Fruit fly (Drosophila melanogaster): ENCODE measurements around the gene CG9231.

CG9231 gene

DNA sequence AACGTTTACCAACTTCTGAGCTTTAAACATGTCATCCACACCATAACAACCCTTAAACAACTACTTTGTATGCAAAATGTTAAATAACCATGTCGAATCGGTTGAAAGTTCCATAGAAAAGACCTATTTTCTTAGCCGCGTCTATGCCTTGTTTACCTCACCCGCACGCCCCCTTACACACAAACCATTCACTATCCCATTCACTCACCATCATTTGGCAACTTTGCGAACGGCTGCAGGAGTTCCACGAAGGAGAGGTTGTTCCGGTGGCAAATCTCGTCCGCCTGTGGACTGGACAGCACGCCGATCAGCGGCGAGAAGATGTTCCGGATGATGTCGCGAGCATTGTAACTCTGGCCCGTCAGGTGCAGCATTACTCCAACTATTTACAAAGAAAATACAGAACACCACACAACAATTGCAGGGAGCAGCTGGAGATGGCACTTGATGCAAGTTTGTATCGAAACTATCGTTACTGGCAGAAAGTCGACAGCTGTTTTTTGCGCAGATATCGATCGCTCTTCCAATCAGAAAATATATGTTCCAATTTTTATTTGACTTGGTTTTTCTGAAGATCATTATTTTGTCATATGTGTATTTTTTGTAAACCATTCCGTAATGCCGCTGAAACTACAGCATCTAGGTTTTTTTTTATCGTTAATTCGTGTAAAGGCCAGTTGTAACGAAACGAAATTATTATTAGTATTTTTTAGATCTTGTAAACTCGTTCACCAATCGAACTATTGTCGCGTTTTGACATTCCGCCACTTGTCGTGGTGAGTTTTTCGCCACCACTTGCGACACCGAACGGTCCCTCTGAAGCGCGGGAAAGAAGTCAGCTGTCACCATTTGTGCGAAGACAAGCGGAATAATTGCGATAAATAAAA is 32.5 kb upstream of the CG9231 start, which contains the start of gene asf1 (continued):
- TF ChIP-seq sens (GFP tag) (peak; percentile 77), pb (GFP tag; optimal IDR thresholded peaks at IDR 0.05) (no peak), CG30403 (GFP tag; optimal IDR thresholded peaks at IDR 0.05) (peak; percentile 19), Abd-B (GFP tag; optimal IDR thresholded peaks at IDR 0.05) (no peak), fd102C (GFP tag; optimal IDR thresholded peaks at IDR 0.05) (no peak), gsb-n (tag; optimal IDR thresholded peaks at IDR 0.05) (no peak), CG10979 (tag; optimal IDR thresholded peaks at IDR 0.05) (peak; percentile 19), Trl (optimal IDR thresholded peaks at IDR 0.05) (no peak), Trl (GFP tag; optimal IDR thresholded peaks at IDR 0.05) (peak; percentile 41), unc-4 (GFP tag; IDR thresholded peaks at IDR 0.05; ENCODE audit: partially characterized antibody) (peak; percentile 73), Med (GFP tag) (peak; percentile 85), CG3838 (GFP tag; optimal IDR thresholded peaks at IDR 0.05) (no peak), tin (GFP tag; optimal IDR thresholded peaks at IDR 0.05) (peak; percentile 14), Dfd (GFP tag; optimal IDR thresholded peaks at IDR 0.05) (no peak), CG13287 (GFP tag; IDR thresholded peaks at IDR 0.05; ENCODE audit: partially characterized antibody) (peak; percentile 82), hkb (optimal IDR thresholded peaks at IDR 0.05) (no peak), hkb (GFP tag; IDR thresholded peaks at IDR 0.05) (0 out of 2 replicates have a peak, but pooled peaks have one; percentile 25), corto (GFP tag; optimal IDR thresholded peaks at IDR 0.05) (peak; percentile 10), CG9797 (GFP tag; optimal IDR thresholded peaks at IDR 0.05) (peak; percentile 88), Sin3A (optimal IDR thresholded peaks at IDR 0.05) (peak; percentile 89), gsb (GFP tag; IDR thresholded peaks at IDR 0.05) (no peak), CG11696 (GFP tag; IDR thresholded peaks at IDR 0.05) (peak; percentile 80), sna (GFP tag; IDR thresholded peaks at IDR 0.05; ENCODE audit: partially characterized antibody) (peak; percentile 67), vnd (GFP tag; IDR thresholded peaks at IDR 0.05; ENCODE audit: partially characterized antibody) (peak; percentile 72), Sry-δ (GFP tag; optimal IDR thresholded peaks at IDR 0.05) (peak; percentile 94), CG42726 (GFP tag; IDR thresholded peaks at IDR 0.05; ENCODE audit: partially characterized antibody) (peak; percentile 43; the same call in 1 of the 2 replicates), tap (tag; optimal IDR thresholded peaks at IDR 0.05) (no peak), CG14710 (tag; optimal IDR thresholded peaks at IDR 0.05) (peak; percentile 67), E2f2 (GFP tag; IDR thresholded peaks at IDR 0.05) (peak; percentile 65), croc (GFP tag; conservative IDR thresholded peaks at IDR 0.05) (no peak), Bgb (GFP tag; IDR thresholded peaks at IDR 0.05; ENCODE audit: partially characterized antibody) (peak; percentile 75), CTCF (GFP tag; optimal IDR thresholded peaks at IDR 0.05) (peak; percentile 51), CG6654 (GFP tag; optimal IDR thresholded peaks at IDR 0.05) (no peak), CG31388 (GFP tag; optimal IDR thresholded peaks at IDR 0.05) (no peak), CG17361 (GFP tag; IDR thresholded peaks at IDR 0.05) (no peak; the same call in 1 of the 3 replicates), inv (GFP tag; IDR thresholded peaks at IDR 0.05; ENCODE audit: partially characterized antibody) (peak; percentile 71), HLH3B (GFP tag; IDR thresholded peaks at IDR 0.05) (peak; percentile 24; the same call in 1 of the 2 replicates), CG9609 (GFP tag; optimal IDR thresholded peaks at IDR 0.05) (no peak), NC2α (GFP tag; optimal IDR thresholded peaks at IDR 0.05) (no peak), Taf1 (GFP tag; IDR thresholded peaks at IDR 0.05) (no peak), CG2199 (GFP tag; IDR thresholded peaks at IDR 0.05) (no peak), ems (GFP tag; optimal IDR thresholded peaks at IDR 0.05) (no peak), ato (GFP tag; IDR thresholded peaks at IDR 0.05; ENCODE audit: partially characterized antibody) (peak; percentile 45; the same call in 1 of the 2 replicates), danr (GFP tag; IDR thresholded peaks at IDR 0.05) (no peak), dan (GFP tag; IDR thresholded peaks at IDR 0.05) (no peak), gcm (GFP tag; optimal IDR thresholded peaks at IDR 0.05) (no peak), CG12155 (GFP tag; optimal IDR thresholded peaks at IDR 0.05) (peak; percentile 33), psq (GFP tag; optimal IDR thresholded peaks at IDR 0.05) (no peak), CG15601 (tag; optimal IDR thresholded peaks at IDR 0.05) (peak; percentile 11), CG17385 (GFP tag; optimal IDR thresholded peaks at IDR 0.05) (no peak)

Data from whole organism, embryonic.